Fruit fly (Drosophila melanogaster) ovary, adult (tissue): ENCODE data around the gene Cyp1.

Experiments
- CG17801 ChIP-seq: fragments of 200-800 bp; optimal IDR thresholded peaks from 2 replicates; lab custom pipeline; 2019; ENCODE audit warnings: missing biosample characterization, mild to moderate bottlenecking, missing genetic modification characterization, moderate library complexity; ENCODE audit not compliant: partially characterized antibody

The Cyp1 gene

dm6 chrX:16323063-16323462 lies 2.9 kb upstream of the Cyp1 start, which contains the start of the genes CG9917 and CG32579:
TSS of gene CG9917 (minus strand) at chrX:16323231.
TSS of gene CG32579 (plus strand) at chrX:16323286.
- TF ChIP-seq CG17801 = peak; percentile 27

- no peak for TF ChIP-seq CG17801
Measured at dm6 chrX:16321037-16321436, 867 bp upstream of the Cyp1 start.

- no peak for TF ChIP-seq CG17801
Measured at dm6 chrX:16319558-16319924, 629 bp downstream of the Cyp1 start.

dm6 chrX:16318858-16319557 lies 1.2 kb downstream of the Cyp1 start:
- peak; percentile 63 for TF ChIP-seq CG17801

dm6 chrX:16313078-16313875 lies 6.9 kb downstream of the Cyp1 start, which contains the start of the genes CG9915 and SWIP:
TSS of gene CG9915 (minus strand) at chrX:16313138.
TSS of gene SWIP (plus strand) at chrX:16313709.
- TF ChIP-seq CG17801 = peak; percentile 64

- TF ChIP-seq CG17801 = peak; percentile 30
Measured at dm6 chrX:16309764-16310163, 10.4 kb downstream of the Cyp1 start.

- TF ChIP-seq CG17801 = peak; percentile 25
Measured at dm6 chrX:16308953-16309352, 11.2 kb downstream of the Cyp1 start.

dm6 chrX:16308310-16308918 lies 11.8 kb downstream of the Cyp1 start, which contains the start of gene Had1:
TSS of gene Had1 (minus strand) at chrX:16308667.
- no peak for TF ChIP-seq CG17801

- TF ChIP-seq CG17801 = no peak
Measured at dm6 chrX:16303636-16304035, 16.5 kb downstream of the Cyp1 start, which contains the start of gene CG3679. TSS of gene CG3679 (plus strand) at chrX:16303870.

dm6 chrX:16297618-16298017 lies 22.6 kb downstream of the Cyp1 start, which contains the start of gene ERp44:
TSS of gene ERp44 (minus strand) at chrX:16297718.
- no peak for TF ChIP-seq CG17801

dm6 chrX:16296423-16297292 lies 23.5 kb downstream of the Cyp1 start, which contains the start of gene CG3632:
TSS of gene CG3632 (plus strand) at chrX:16296671.
- TF ChIP-seq CG17801 = peak; percentile 75

dm6 chrX:16292646-16293045 lies 27.5 kb downstream of the Cyp1 start:
- TF ChIP-seq CG17801 = no peak

- TF ChIP-seq CG17801 = no peak
Measured at dm6 chrX:16288999-16289398, 31.2 kb downstream of the Cyp1 start.

dm6 chrX:16288492-16288964 lies 31.6 kb downstream of the Cyp1 start, which contains the start of the genes CG32576 and caz:
TSS of gene CG32576 (minus strand) at chrX:16288533.
TSS of gene caz (plus strand) at chrX:16288810.
- peak; percentile 45 for TF ChIP-seq CG17801

- peak; percentile 78 for TF ChIP-seq CG17801
Measured at dm6 chrX:16286083-16286666, 34.0 kb downstream of the Cyp1 start, which contains the start of gene UQCR-14. TSS of gene UQCR-14 (plus strand) at chrX:16286288.
